Fruit fly (Drosophila melanogaster) whole organism, embryonic: ENCODE data around the gene Uggt.

Experiments
- Aef1 ChIP-seq: fragments of 200-800 bp; sonication (Bioruptor generic); IDR thresholded peaks from 3 replicates; pipeline ENCODE4 v1.3.6; 2022; ENCODE audit warnings: missing biosample characterization, missing genetic modification characterization
- CG10366 ChIP-seq: fragments of 200-800 bp; sonication (Bioruptor generic); IDR thresholded peaks from 2 replicates; pipeline ENCODE4 v1.3.6; 2022; ENCODE audit warnings: missing biosample characterization, missing genetic modification characterization
- CG12236 ChIP-seq: fragments of 200-800 bp; sonication (Bioruptor generic); optimal IDR thresholded peaks from 2 replicates; lab custom pipeline; 2016; ENCODE audit warnings: missing biosample characterization, missing genetic modification characterization
- CG12299 ChIP-seq: fragments of 200-800 bp; sonication (Bioruptor generic); optimal IDR thresholded peaks from 2 replicates; lab custom pipeline; 2018; ENCODE audit warnings: missing biosample characterization, mild to moderate bottlenecking, missing genetic modification characterization
- CG13424 ChIP-seq: fragments of 200-800 bp; sonication (Bioruptor generic); optimal IDR thresholded peaks from 2 replicates; lab custom pipeline; 2019; ENCODE audit warnings: missing biosample characterization, mild to moderate bottlenecking, missing genetic modification characterization, moderate library complexity
- CG13894 ChIP-seq: fragments of 200-800 bp; sonication (Bioruptor generic); optimal IDR thresholded peaks from 3 replicates; lab custom pipeline; 2018; ENCODE audit warnings: missing biosample characterization, mild to moderate bottlenecking, missing genetic modification characterization, moderate library complexity
- CG17361 ChIP-seq: fragments of 200-800 bp; sonication (Bioruptor generic); IDR thresholded peaks from 3 replicates; pipeline ENCODE4 v1.3.6; 2022; ENCODE audit warnings: missing biosample characterization, missing genetic modification characterization
- CG17912 ChIP-seq: fragments of 200-800 bp; sonication (Bioruptor generic); optimal IDR thresholded peaks from 2 replicates; lab custom pipeline; 2018; ENCODE audit warnings: missing biosample characterization, mild to moderate bottlenecking, missing genetic modification characterization
- CG1792 ChIP-seq: fragments of 200-800 bp; sonication (Bioruptor generic); optimal IDR thresholded peaks from 2 replicates; lab custom pipeline; 2016; ENCODE audit warnings: missing biosample characterization, missing genetic modification characterization
- CG18262 ChIP-seq: fragments of 200-800 bp; optimal IDR thresholded peaks from 3 replicates; lab custom pipeline; 2019; ENCODE audit warnings: missing biosample characterization, mild to moderate bottlenecking, missing genetic modification characterization, moderate library complexity
- CG2875 ChIP-seq: fragments of 200-800 bp; sonication (Bioruptor generic); optimal IDR thresholded peaks from 2 replicates; lab custom pipeline; 2017; ENCODE audit warnings: missing biosample characterization, mild to moderate bottlenecking, missing genetic modification characterization, missing genetic modification reagents
- CG31441 ChIP-seq: fragments of 200-800 bp; sonication (Bioruptor generic); IDR thresholded peaks from 2 replicates; pipeline ENCODE4 v1.3.6; 2022; ENCODE audit warnings: missing biosample characterization, missing genetic modification characterization
- CG33213 ChIP-seq: fragments of 200-800 bp; sonication (Bioruptor generic); optimal IDR thresholded peaks from 3 replicates; lab custom pipeline; 2016; ENCODE audit warnings: missing biosample characterization, missing genetic modification characterization
- CG4707 ChIP-seq: fragments of 200-800 bp; sonication (Bioruptor generic); optimal IDR thresholded peaks from 2 replicates; lab custom pipeline; 2018; ENCODE audit warnings: missing biosample characterization, mild to moderate bottlenecking, missing genetic modification characterization, moderate library complexity
- CG6272 ChIP-seq: fragments of 200-800 bp; sonication (Bioruptor generic); IDR thresholded peaks from 2 replicates; pipeline ENCODE4 v1.3.6; 2022; ENCODE audit warnings: missing biosample characterization, missing genetic modification characterization
- CG6765 ChIP-seq: fragments of 200-800 bp; sonication (Bioruptor generic); optimal IDR thresholded peaks from 3 replicates; lab custom pipeline; 2017; ENCODE audit warnings: missing biosample characterization, mild to moderate bottlenecking, missing genetic modification characterization
- CG8478 ChIP-seq: fragments of >200 bp; optimal IDR thresholded peaks from 2 replicates; lab custom pipeline; 2018
- CG8765 ChIP-seq: fragments of 200-800 bp; sonication (Bioruptor generic); IDR thresholded peaks from 2 replicates; pipeline ENCODE4 v1.3.6; 2022; ENCODE audit warnings: missing biosample characterization, missing genetic modification characterization
- Dad ChIP-seq: fragments of 200-800 bp; sonication (Bioruptor generic); optimal IDR thresholded peaks from 3 replicates; lab custom pipeline; 2016; ENCODE audit warnings: missing biosample characterization, missing genetic modification characterization
- Dll ChIP-seq: fragments of 200-800 bp; sonication (Bioruptor generic); IDR thresholded peaks from 4 replicates; pipeline ENCODE4 v1.3.6; 2022; ENCODE audit warnings: missing biosample characterization, missing genetic modification characterization; ENCODE audit not compliant: partially characterized antibody
- Dp ChIP-seq: fragments of 200-800 bp; sonication (Bioruptor generic); optimal IDR thresholded peaks from 2 replicates; lab custom pipeline; 2018; ENCODE audit warnings: missing biosample characterization, mild to moderate bottlenecking, missing genetic modification characterization, moderate library complexity
- Dref ChIP-seq: fragments of 200-800 bp; sonication (Bioruptor generic); IDR thresholded peaks from 2 replicates; pipeline ENCODE4 v1.3.6; 2022; ENCODE audit warnings: missing biosample characterization, missing genetic modification characterization
- E2f2 ChIP-seq: fragments of 200-800 bp; sonication (Bioruptor generic); IDR thresholded peaks from 2 replicates; pipeline ENCODE4 v1.3.6; 2022; ENCODE audit warnings: missing biosample characterization, missing genetic modification characterization
- Elba2 ChIP-seq: fragments of 200-800 bp; sonication (Bioruptor generic); optimal IDR thresholded peaks from 3 replicates; lab custom pipeline; 2016; ENCODE audit warnings: missing biosample characterization, missing genetic modification characterization
- Gug ChIP-seq: fragments of 200-800 bp; sonication (Bioruptor generic); IDR thresholded peaks from 4 replicates; pipeline ENCODE4 v1.3.6; 2022; ENCODE audit warnings: missing biosample characterization, missing genetic modification characterization
- H2.0 ChIP-seq: fragments of 200-800 bp; sonication (Bioruptor generic); IDR thresholded peaks from 2 replicates; pipeline ENCODE4 v1.3.6; 2022; ENCODE audit warnings: missing biosample characterization, missing genetic modification characterization
- HLH4C ChIP-seq: fragments of 200-800 bp; sonication (Bioruptor generic); IDR thresholded peaks from 3 replicates; pipeline ENCODE4 v1.3.6; 2022; ENCODE audit warnings: missing biosample characterization, missing genetic modification characterization; ENCODE audit not compliant: partially characterized antibody
- Lim3 ChIP-seq: fragments of 200-800 bp; sonication (Bioruptor generic); IDR thresholded peaks from 2 replicates; pipeline ENCODE4 v1.3.6; 2022; ENCODE audit warnings: missing biosample characterization, missing genetic modification characterization
- Mes4 ChIP-seq: fragments of 200-800 bp; sonication (Bioruptor generic); optimal IDR thresholded peaks from 2 replicates; lab custom pipeline; 2016; ENCODE audit warnings: missing biosample characterization, missing genetic modification characterization
- Oaz ChIP-seq: fragments of 200-800 bp; sonication (Bioruptor generic); IDR thresholded peaks from 2 replicates; pipeline ENCODE4 v1.3.6; 2022; ENCODE audit warnings: missing biosample characterization, missing genetic modification characterization
- Tbp ChIP-seq: fragments of >200 bp; optimal IDR thresholded peaks from 2 replicates; lab custom pipeline; 2018; ENCODE audit warnings: missing biosample characterization, missing genetic modification characterization
- Usf ChIP-seq: fragments of 200-800 bp; sonication (Bioruptor generic); optimal IDR thresholded peaks from 2 replicates; lab custom pipeline; 2017; ENCODE audit warnings: missing genotype, missing biosample characterization, missing genetic modification characterization
- ap ChIP-seq: fragments of 200-800 bp; sonication (Bioruptor generic); IDR thresholded peaks from 2 replicates; pipeline ENCODE4 v1.3.6; 2022; ENCODE audit warnings: missing biosample characterization, missing genetic modification characterization
- chif ChIP-seq, 2 experiments: fragments of 200-800 bp; sonication (Bioruptor generic); optimal IDR thresholded peaks; 3 replicates each; lab custom pipeline; 2016; ENCODE audit warnings: missing biosample characterization in 2 of 2, missing genetic modification characterization in 2 of 2
- dan ChIP-seq: fragments of 200-800 bp; sonication (Bioruptor generic); IDR thresholded peaks from 2 replicates; pipeline ENCODE4 v1.3.6; 2022; ENCODE audit warnings: missing biosample characterization, missing genetic modification characterization
- esg ChIP-seq: fragments of 200-800 bp; sonication (Bioruptor generic); conservative IDR thresholded peaks from 2 replicates; pipeline ENCODE4 v1.3.6; 2022; ENCODE audit warnings: missing biosample characterization, missing genetic modification characterization
- gfzf ChIP-seq: fragments of 200-800 bp; sonication (Bioruptor generic); optimal IDR thresholded peaks from 2 replicates; lab custom pipeline; 2016; ENCODE audit warnings: missing biosample characterization, mild to moderate bottlenecking, missing genetic modification characterization, moderate library complexity
- grn ChIP-seq: fragments of 200-800 bp; sonication (Bioruptor generic); optimal IDR thresholded peaks from 3 replicates; lab custom pipeline; 2017; ENCODE audit warnings: missing biosample characterization, missing genetic modification characterization
- gsb-n ChIP-seq: fragments of 200-800 bp; sonication (Bioruptor generic); optimal IDR thresholded peaks from 3 replicates; lab custom pipeline; 2018; ENCODE audit warnings: missing biosample characterization, mild to moderate bottlenecking, missing genetic modification characterization
- insv ChIP-seq, 2 experiments: fragments of 200-800 bp; sonication (Bioruptor generic); optimal IDR thresholded peaks; 3 replicates each; lab custom pipeline; 2016 to 2018; ENCODE audit warnings: missing biosample characterization in 2 of 2, missing genetic modification characterization in 2 of 2
- lab ChIP-seq: fragments of 200-800 bp; sonication (Bioruptor generic); optimal IDR thresholded peaks from 3 replicates; lab custom pipeline; 2017; ENCODE audit warnings: missing biosample characterization, missing genetic modification characterization, mild to moderate bottlenecking, moderate library complexity, missing genetic modification reagents
- mld ChIP-seq: fragments of 200-800 bp; sonication (Bioruptor generic); IDR thresholded peaks from 3 replicates; pipeline ENCODE4 v1.3.6; 2022; ENCODE audit warnings: missing biosample characterization, missing genetic modification characterization; ENCODE audit not compliant: partially characterized antibody
- schlank ChIP-seq: fragments of 200-800 bp; sonication (Bioruptor generic); optimal IDR thresholded peaks from 2 replicates; lab custom pipeline; 2018; ENCODE audit warnings: missing biosample characterization, mild to moderate bottlenecking, missing genetic modification characterization
- sob ChIP-seq: fragments of 200-800 bp; sonication (Bioruptor generic); IDR thresholded peaks from 2 replicates; pipeline ENCODE4 v1.3.6; 2022; ENCODE audit warnings: missing biosample characterization, missing genetic modification characterization
- ssp ChIP-seq: fragments of 200-800 bp; sonication (Bioruptor generic); IDR thresholded peaks from 2 replicates; pipeline ENCODE4 v1.3.6; 2022; ENCODE audit warnings: missing biosample characterization, missing genetic modification characterization
- sug ChIP-seq: fragments of 200-800 bp; optimal IDR thresholded peaks from 2 replicates; lab custom pipeline; 2019; ENCODE audit warnings: missing biosample characterization, mild to moderate bottlenecking, missing genetic modification characterization, moderate library complexity
- tll ChIP-seq, 2 experiments: fragments of 200-800 bp in 1 of 2; fragments of >200 bp in 1 of 2; sonication (Bioruptor generic) in 1 of 2; optimal IDR thresholded peaks; 2 replicates each; lab custom pipeline; 2017 to 2019; ENCODE audit warnings: missing biosample characterization in 2 of 2, missing genetic modification characterization in 2 of 2, mild to moderate bottlenecking in 1 of 2, moderate library complexity in 1 of 2
- trem ChIP-seq: fragments of 200-800 bp; optimal IDR thresholded peaks from 3 replicates; lab custom pipeline; 2019; ENCODE audit warnings: missing biosample characterization, mild to moderate bottlenecking, missing genetic modification characterization, moderate library complexity
- wdn ChIP-seq: fragments of 200-800 bp; sonication (Bioruptor generic); IDR thresholded peaks from 2 replicates; pipeline ENCODE4 v1.3.6; 2022; ENCODE audit warnings: missing biosample characterization, missing genetic modification characterization

Gene Uggt

dm6 chr3L:18890283-18891175, 18.0 kb downstream of the Uggt start, which contains the start of gene CG3961 (continued):
- TF ChIP-seq ap (peak; percentile 83), Tbp (GFP tag; lab: Kevin White, UChicago) (no peak), CG12299 (tag; lab: Kevin White, UChicago) (peak; percentile 95), Mes4 (GFP tag; lab: Kevin White, UChicago) (peak; percentile 86), CG31441 (GFP tag; lab: Robert Waterston, UW) (peak; percentile 99), wdn (peak; percentile 80), CG8478 (lab: Kevin White, UChicago) (no peak), H2.0 (GFP tag; lab: Robert Waterston, UW) (peak; percentile 88), CG2875 (GFP tag; lab: Kevin White, UChicago) (peak; percentile 98), Oaz (peak; percentile 86; the same call in 1 of the 2 replicates), CG33213 (GFP tag; lab: Kevin White, UChicago) (peak; percentile 55), schlank (tag; lab: Kevin White, UChicago) (peak; percentile 75), Dref (GFP tag; lab: Robert Waterston, UW) (no peak), CG6765 (GFP tag; lab: Kevin White, UChicago) (peak; percentile 92), Aef1 (GFP tag; lab: Robert Waterston, UW) (peak; percentile 84), Dp (GFP tag; lab: Kevin White, UChicago) (peak; percentile 20), Elba2 (GFP tag; lab: Kevin White, UChicago) (no peak), Gug (peak; percentile 81), Dll (GFP tag; lab: Robert Waterston, UW) (no peak), sob (GFP tag; lab: Robert Waterston, UW) (peak; percentile 90), CG18262 (tag; lab: Kevin White, UChicago) (peak; percentile 100), CG10366 (GFP tag; lab: Robert Waterston, UW) (peak; percentile 88), tll (GFP tag; optimal IDR thresholded peaks at IDR 0.05; lab: Kevin White, UChicago) (peak in 1 of 2 experiments; percentile 71), CG12236 (GFP tag; lab: Kevin White, UChicago) (peak; percentile 76), CG13424 (tag; lab: Kevin White, UChicago) (peak; percentile 99), dan (no peak), CG6272 (GFP tag; lab: Robert Waterston, UW) (no peak; the same call in 1 of the 2 replicates), mld (GFP tag; lab: Robert Waterston, UW) (no peak), esg (GFP tag; lab: Robert Waterston, UW) (peak; percentile 94), lab (GFP tag; lab: Kevin White, UChicago) (peak; percentile 97), grn (GFP tag; lab: Kevin White, UChicago) (peak; percentile 85), E2f2 (peak; percentile 79), sug (tag; lab: Kevin White, UChicago) (peak; percentile 94), CG4707 (GFP tag; lab: Kevin White, UChicago) (peak; percentile 89), trem (tag; lab: Kevin White, UChicago) (peak; percentile 96), CG13894 (tag; lab: Kevin White, UChicago) (no peak), CG17912 (GFP tag; lab: Kevin White, UChicago) (peak; percentile 13), gfzf (no peak), HLH4C (no peak), insv (GFP tag; optimal IDR thresholded peaks at IDR 0.05; lab: Kevin White, UChicago) (peak in 1 of 2 experiments; percentile 74), ssp (GFP tag; lab: Robert Waterston, UW) (peak; percentile 88), Dad (GFP tag; lab: Kevin White, UChicago) (peak; percentile 86), Lim3 (GFP tag; lab: Robert Waterston, UW) (no peak; the same call in 1 of the 2 replicates), Usf (GFP tag; lab: Kevin White, UChicago) (peak; percentile 91), chif (GFP tag; optimal IDR thresholded peaks at IDR 0.05; lab: Kevin White, UChicago) (peak; percentile 85 to 94), gsb-n (tag; lab: Kevin White, UChicago) (peak; percentile 98), CG17361 (GFP tag; lab: Robert Waterston, UW) (peak; percentile 100), CG8765 (GFP tag; lab: Robert Waterston, UW) (peak; percentile 45; the same call in 1 of the 2 replicates), CG1792 (peak; percentile 63)
